Fruit fly (Drosophila melanogaster): ENCODE measurements around the gene CG14860.
A peak's percentile ranks its signal among the peaks of the same experiment; 100 is the strongest.

CG14860 gene

dm6 chr3R:14879207-14879863 lies 15.2 kb upstream of the CG14860 start, which contains the start of gene CG3631 (continued):
- no peak for TF ChIP-seq CG6765 (GFP tag; optimal IDR thresholded peaks at IDR 0.05)
- TF ChIP-seq D19B (GFP tag; optimal IDR thresholded peaks at IDR 0.05), result no peak
- TF ChIP-seq pum (GFP tag; optimal IDR thresholded peaks at IDR 0.05), result no peak
- TF ChIP-seq jing (GFP tag; optimal IDR thresholded peaks at IDR 0.05), result no peak
- TF ChIP-seq gcm (GFP tag; optimal IDR thresholded peaks at IDR 0.05), result no peak
- TF ChIP-seq slou (GFP tag; optimal IDR thresholded peaks at IDR 0.05), result no peak
- TF ChIP-seq ase (GFP tag; IDR thresholded peaks at IDR 0.05), result no peak
- no peak for TF ChIP-seq CG1024 (GFP tag; IDR thresholded peaks at IDR 0.05)
- TF ChIP-seq Hr3 (GFP tag; optimal IDR thresholded peaks at IDR 0.05), result no peak

DNA sequence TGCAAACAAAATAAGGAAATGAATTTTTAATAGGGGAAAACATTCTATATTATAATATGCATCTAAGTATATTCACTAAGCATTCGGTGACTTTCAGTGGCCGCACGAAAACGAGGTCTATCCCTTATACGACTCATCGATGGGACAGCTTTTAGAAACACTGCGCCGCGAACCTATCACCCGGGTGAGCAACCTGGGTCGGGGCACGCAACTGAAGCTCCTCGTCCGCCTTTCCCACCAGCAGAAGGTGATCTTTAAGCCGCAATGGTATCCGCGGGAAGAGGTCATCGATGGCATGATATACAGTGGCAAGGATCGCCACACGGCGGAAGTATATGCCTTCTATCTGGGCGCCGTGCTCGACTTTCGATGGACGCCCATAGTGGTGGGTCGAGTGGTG lies 13.7 kb upstream of the CG14860 start:
- TF ChIP-seq bowl (GFP tag; IDR thresholded peaks at IDR 0.05) (no peak), dmrt11E (tag; optimal IDR thresholded peaks at IDR 0.05) (no peak), insv (GFP tag; optimal IDR thresholded peaks at IDR 0.05) (no peak), CG7372 (GFP tag; IDR thresholded peaks at IDR 0.05) (0 out of 2 replicates have a peak, but pooled peaks have one; percentile 18), pho (GFP tag; optimal IDR thresholded peaks at IDR 0.05) (no peak), Ets65A (GFP tag) (peak; percentile 90)

DNA sequence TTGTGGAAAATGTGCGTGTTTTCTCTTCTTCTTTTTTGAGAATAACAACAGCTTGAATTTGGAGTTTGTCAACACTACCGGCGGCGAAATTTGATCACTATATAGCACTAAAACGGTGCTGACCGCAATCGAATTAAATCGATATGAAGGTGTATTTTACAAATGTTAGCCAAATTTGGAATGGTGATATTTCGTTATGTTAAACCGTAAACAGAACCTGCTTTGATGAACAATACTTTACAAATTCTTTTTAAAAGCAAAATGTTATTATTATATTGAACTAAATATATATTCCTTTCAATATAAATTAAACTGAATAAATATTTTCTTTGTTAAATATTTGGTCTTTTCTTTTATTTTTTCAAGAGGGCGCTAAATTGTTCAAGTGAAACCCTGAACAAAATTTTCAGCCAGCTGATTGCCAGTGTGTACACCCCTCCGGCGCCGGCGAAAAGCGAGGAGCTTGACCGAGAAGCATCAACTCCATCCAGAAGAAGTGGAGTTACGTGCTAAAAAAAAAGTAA lies 8.5 kb upstream of the CG14860 start, which contains the start of the genes Rrp6, CG33331 and CG33332:
Gene Rrp6, minus strand, starts transcription at position 236 of the 524 bp plus-strand sequence.
Gene CG33331, plus strand, starts transcription at position 446 of the 524 bp plus-strand sequence.
Gene CG33332, plus strand, starts transcription at position 446 of the 524 bp plus-strand sequence.
- peak; percentile 40 for TF ChIP-seq tup (GFP tag; optimal IDR thresholded peaks at IDR 0.05)
- peak; percentile 79 for TF ChIP-seq CG15269 (tag; optimal IDR thresholded peaks at IDR 0.05)
- peak; percentile 10 for TF ChIP-seq CG12219 (GFP tag; optimal IDR thresholded peaks at IDR 0.05)
- TF ChIP-seq Trl (optimal IDR thresholded peaks at IDR 0.05), result no peak
- TF ChIP-seq Trl (GFP tag; optimal IDR thresholded peaks at IDR 0.05), result peak; percentile 68
- TF ChIP-seq dimm (GFP tag; IDR thresholded peaks at IDR 0.05), result no peak
- TF ChIP-seq grn (GFP tag; optimal IDR thresholded peaks at IDR 0.05), result no peak
- peak; percentile 31; the same call in 2 of the 3 replicates for TF ChIP-seq HLH4C (GFP tag; IDR thresholded peaks at IDR 0.05; ENCODE audit: partially characterized antibody)
- peak; percentile 33 to 54 for TF ChIP-seq chif (GFP tag; optimal IDR thresholded peaks at IDR 0.05)
- no peak for TF ChIP-seq abd-A (tag; optimal IDR thresholded peaks at IDR 0.05)
- no peak for TF ChIP-seq CG10321 (GFP tag; IDR thresholded peaks at IDR 0.05)
- TF ChIP-seq CG33557 (GFP tag; optimal IDR thresholded peaks at IDR 0.05), result peak; percentile 45
- peak; percentile 3 for TF ChIP-seq CG9797 (GFP tag; optimal IDR thresholded peaks at IDR 0.05)
- peak; percentile 35 for TF ChIP-seq CG8290 (GFP tag; optimal IDR thresholded peaks at IDR 0.05)
- TF ChIP-seq CG8290 (tag; optimal IDR thresholded peaks at IDR 0.05), result no peak
- TF ChIP-seq lola (GFP tag; optimal IDR thresholded peaks at IDR 0.05), result peak in 1 of 3 experiments; percentile 69
- TF ChIP-seq sna (GFP tag; IDR thresholded peaks at IDR 0.05; ENCODE audit: partially characterized antibody), result 0 out of 2 replicates have a peak, but pooled peaks have one; percentile 39
- peak; percentile 23 for TF ChIP-seq trh (GFP tag; optimal IDR thresholded peaks at IDR 0.05)
- 0 out of 2 replicates have a peak, but pooled peaks have one; percentile 21 for TF ChIP-seq CG16779 (GFP tag; IDR thresholded peaks at IDR 0.05)
- no peak for TF ChIP-seq dan (GFP tag; IDR thresholded peaks at IDR 0.05)
- no peak for TF ChIP-seq sens-2 (GFP tag; IDR thresholded peaks at IDR 0.05)
- TF ChIP-seq Nf-YB (GFP tag; optimal IDR thresholded peaks at IDR 0.05), result peak; percentile 15
- TF ChIP-seq CG15514 (GFP tag; optimal IDR thresholded peaks at IDR 0.05), result peak; percentile 74
- no peak for TF ChIP-seq CG8281 (tag; optimal IDR thresholded peaks at IDR 0.05)
- TF ChIP-seq CG11696 (GFP tag; IDR thresholded peaks at IDR 0.05), result no peak
- peak; percentile 80 for TF ChIP-seq CG3847 (GFP tag; IDR thresholded peaks at IDR 0.05)
- TF ChIP-seq HmgZ (tag; optimal IDR thresholded peaks at IDR 0.05), result peak; percentile 45
- 0 out of 3 replicates have a peak, but pooled peaks have one; percentile 6 for TF ChIP-seq C15 (GFP tag; IDR thresholded peaks at IDR 0.05)
- TF ChIP-seq Ssrp (tag; optimal IDR thresholded peaks at IDR 0.05), result peak; percentile 68
- peak; percentile 67 for TF ChIP-seq Dip3 (GFP tag; optimal IDR thresholded peaks at IDR 0.05)
- TF ChIP-seq CG10462 (GFP tag; optimal IDR thresholded peaks at IDR 0.05), result no peak
- no peak for TF ChIP-seq Tbp (GFP tag; optimal IDR thresholded peaks at IDR 0.05)
- no peak for TF ChIP-seq pros (GFP tag; optimal IDR thresholded peaks at IDR 0.05)

Measured in whole organism, embryonic.